Worm (Caenorhabditis elegans): ENCODE results near the gene F46G11.2.
A peak's percentile ranks its signal among the peaks of the same experiment; 100 is the strongest.

Gene F46G11.2

DNA sequence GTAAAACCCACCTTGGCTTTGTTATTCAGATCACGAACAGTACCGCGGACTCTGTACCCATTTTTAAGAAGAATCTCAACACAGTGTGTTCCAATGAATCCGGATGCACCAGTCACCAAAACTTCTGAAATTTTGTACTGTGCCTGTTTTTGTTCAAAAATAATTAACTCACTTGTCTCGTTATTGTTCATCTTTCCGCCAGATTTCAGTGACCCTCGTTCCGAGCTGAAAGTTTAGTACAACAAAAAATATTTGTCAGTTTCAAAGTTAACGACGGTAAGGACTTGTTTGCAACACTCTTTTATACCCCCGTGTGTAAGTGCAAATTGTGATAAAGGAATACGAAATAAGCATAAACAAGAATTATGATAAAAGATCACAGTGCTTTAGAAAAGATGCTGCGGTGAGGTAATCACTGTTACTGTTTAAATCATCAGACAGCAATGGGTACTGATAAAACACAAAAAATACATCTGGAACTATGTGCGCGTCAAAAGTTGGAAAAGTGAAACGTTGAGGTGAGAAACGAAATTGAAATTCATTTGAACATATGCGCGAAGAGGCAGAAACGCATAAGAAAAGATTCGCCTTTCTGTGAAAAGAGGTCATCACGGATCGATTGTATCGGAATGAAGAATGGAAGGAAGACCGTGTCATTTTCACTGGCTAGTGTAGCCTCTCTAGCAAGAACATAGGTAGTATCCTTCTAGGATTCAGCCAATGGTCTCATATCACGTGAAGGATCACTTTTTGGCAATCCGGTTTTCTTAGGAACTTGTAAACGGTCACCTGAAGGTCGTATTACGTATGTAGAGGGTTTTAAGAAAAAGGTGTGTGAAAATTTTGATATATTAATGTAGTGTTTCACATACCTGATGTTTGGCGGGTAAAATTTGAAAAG, 46.9 kb downstream of the F46G11.2 start, which contains the start of gene F13D11.4 (continued):
- TF ChIP-seq ceh-90 (tag; optimal IDR thresholded peaks at IDR 0.05) (no peak), unc-130 (tag; optimal IDR thresholded peaks at IDR 0.05) (no peak), C04F5.9 (tag; optimal IDR thresholded peaks at IDR 0.05) (no peak), egl-13 (tag; optimal IDR thresholded peaks at IDR 0.05) (no peak), sox-4 (tag; optimal IDR thresholded peaks at IDR 0.05) (no peak), dsc-1 (tag; optimal IDR thresholded peaks at IDR 0.05) (no peak), dpl-1 (GFP tag; optimal IDR thresholded peaks at IDR 0.05) (no peak), fkh-4 (tag; optimal IDR thresholded peaks at IDR 0.05; ENCODE audit: borderline replicate concordance) (no peak), ces-1 (GFP tag; optimal IDR thresholded peaks at IDR 0.05) (no peak), ceh-88 (GFP tag; IDR thresholded peaks at IDR 0.05) (no peak), Y116A8C.19 (tag; optimal IDR thresholded peaks at IDR 0.05; ENCODE audit: borderline replicate concordance) (no peak), nhr-84 (tag; optimal IDR thresholded peaks at IDR 0.05) (no peak), ceh-82 (tag; optimal IDR thresholded peaks at IDR 0.05) (no peak), tbx-2 (tag; optimal IDR thresholded peaks at IDR 0.05) (no peak), ets-5 (GFP tag; IDR thresholded peaks at IDR 0.05) (no peak), sptf-1 (tag; optimal IDR thresholded peaks at IDR 0.05) (no peak), nhr-76 (tag; optimal IDR thresholded peaks at IDR 0.05) (no peak), aly-2 (tag; optimal IDR thresholded peaks at IDR 0.05) (no peak), fkh-8 (tag; optimal IDR thresholded peaks at IDR 0.05) (no peak), nhr-47 (tag; optimal IDR thresholded peaks at IDR 0.05) (no peak), ztf-11 (tag; optimal IDR thresholded peaks at IDR 0.05) (no peak), unc-86 (tag; optimal IDR thresholded peaks at IDR 0.05) (no peak), lin-14 (GFP tag; optimal IDR thresholded peaks at IDR 0.05) (peak; percentile 38), vab-15 (tag; optimal IDR thresholded peaks at IDR 0.05) (no peak), nhr-28 (tag; optimal IDR thresholded peaks at IDR 0.05) (no peak), jun-1 (tag; optimal IDR thresholded peaks at IDR 0.05) (no peak), zip-4 (GFP tag; optimal IDR thresholded peaks at IDR 0.05) (no peak), aha-1 (tag; optimal IDR thresholded peaks at IDR 0.05) (no peak), blmp-1 (tag; optimal IDR thresholded peaks at IDR 0.05) (peak; percentile 98), hlh-17 (GFP tag; optimal IDR thresholded peaks at IDR 0.05; ENCODE audit: borderline replicate concordance) (no peak), lir-3 (tag; optimal IDR thresholded peaks at IDR 0.05; ENCODE audit: poor library complexity) (no peak), elt-3 (tag; optimal IDR thresholded peaks at IDR 0.05) (peak in 2 of 6 experiments; percentile 21 to 43), efl-1 (optimal IDR thresholded peaks at IDR 0.05) (no peak), efl-1 (GFP tag; optimal IDR thresholded peaks at IDR 0.05 in 1 of 2) (peak in 1 of 2 experiments; percentile 61), nhr-85 (tag) (peak; percentile 89), unc-62 (GFP tag; optimal IDR thresholded peaks at IDR 0.05) (no peak), ama-1 (optimal IDR thresholded peaks at IDR 0.05) (no peak), sup-37 (GFP tag; optimal IDR thresholded peaks at IDR 0.05) (no peak), nhr-11 (tag; optimal IDR thresholded peaks at IDR 0.05) (no peak), lin-39 (tag; optimal IDR thresholded peaks at IDR 0.05) (no peak), mab-9 (GFP tag; IDR thresholded peaks at IDR 0.05) (no peak), rnt-1 (tag; optimal IDR thresholded peaks at IDR 0.05) (no peak), elt-2 (tag; optimal IDR thresholded peaks at IDR 0.05) (peak; percentile 86), F16B12.6 (tag; optimal IDR thresholded peaks at IDR 0.05) (no peak), nhr-19 (GFP tag; conservative IDR thresholded peaks at IDR 0.05) (no peak), snu-23 (GFP tag; optimal IDR thresholded peaks at IDR 0.05) (peak; percentile 14), hlh-4 (tag; optimal IDR thresholded peaks at IDR 0.05) (no peak), mef-2 (tag; optimal IDR thresholded peaks at IDR 0.05) (no peak), xbp-1 (tag; optimal IDR thresholded peaks at IDR 0.05) (no peak), nhr-77 (tag; optimal IDR thresholded peaks at IDR 0.05) (no peak), nhr-90 (tag; optimal IDR thresholded peaks at IDR 0.05; ENCODE audit: poor library complexity) (no peak), tlp-1 (tag; optimal IDR thresholded peaks at IDR 0.05) (no peak)
